Fruit fly (Drosophila melanogaster) whole organism, embryonic: ENCODE data around the gene CG12448.

ENCODE experiments used
- CG1792 ChIP-seq: fragments of 200-800 bp; sonication (Bioruptor generic); optimal IDR thresholded peaks from 2 replicates; lab custom pipeline; 2016; ENCODE audit warnings: missing biosample characterization, missing genetic modification characterization
- D19B ChIP-seq: fragments of 200-800 bp; sonication (Bioruptor generic); optimal IDR thresholded peaks from 2 replicates; lab custom pipeline; 2017; ENCODE audit warnings: missing biosample characterization, mild to moderate bottlenecking, missing genetic modification characterization
- Dll ChIP-seq: fragments of 200-800 bp; sonication (Bioruptor generic); IDR thresholded peaks from 4 replicates; pipeline ENCODE4 v1.3.6; 2022; ENCODE audit warnings: missing biosample characterization, missing genetic modification characterization; ENCODE audit not compliant: partially characterized antibody
- HmgZ ChIP-seq: fragments of 200-800 bp; sonication (Bioruptor generic); optimal IDR thresholded peaks from 2 replicates; lab custom pipeline; 2018; ENCODE audit warnings: missing biosample characterization, mild to moderate bottlenecking, missing genetic modification characterization
- Hr39 ChIP-seq: fragments of >200 bp; optimal IDR thresholded peaks from 2 replicates; lab custom pipeline; 2017
- Hr78 ChIP-seq, 2 experiments: fragments of 200-800 bp in 1 of 2; fragments of >200 bp in 1 of 2; sonication (Bioruptor generic) in 1 of 2; optimal IDR thresholded peaks; 2 replicates each; lab custom pipeline; 2017 to 2019; ENCODE audit warnings: missing biosample characterization in 2 of 2, missing genetic modification characterization in 2 of 2, mild to moderate bottlenecking in 1 of 2, moderate library complexity in 1 of 2
- Lim3 ChIP-seq: fragments of 200-800 bp; sonication (Bioruptor generic); IDR thresholded peaks from 2 replicates; pipeline ENCODE4 v1.3.6; 2022; ENCODE audit warnings: missing biosample characterization, missing genetic modification characterization
- NfI ChIP-seq: fragments of 200-800 bp; sonication (Bioruptor generic); optimal IDR thresholded peaks from 3 replicates; lab custom pipeline; 2018; ENCODE audit warnings: missing biosample characterization, mild to moderate bottlenecking, missing genetic modification characterization, moderate library complexity
- amos ChIP-seq: fragments of 200-800 bp; sonication (Bioruptor generic); IDR thresholded peaks from 2 replicates; pipeline ENCODE4 v1.3.6; 2022; ENCODE audit warnings: missing biosample characterization, missing genetic modification characterization; ENCODE audit not compliant: partially characterized antibody
- h ChIP-seq: fragments of >200 bp; optimal IDR thresholded peaks from 2 replicates; lab custom pipeline; 2017
- sisA ChIP-seq: fragments of 200-800 bp; sonication (Bioruptor generic); IDR thresholded peaks from 2 replicates; pipeline ENCODE4 v1.3.6; 2022; ENCODE audit warnings: missing biosample characterization, missing genetic modification characterization
- zf30C ChIP-seq: fragments of 200-800 bp; sonication (Bioruptor generic); optimal IDR thresholded peaks from 3 replicates; lab custom pipeline; 2018; ENCODE audit warnings: missing biosample characterization, mild to moderate bottlenecking, missing genetic modification characterization

- TF ChIP-seq Hr39 (no peak), h (no peak), Dll (no peak), CG1792 (no peak), D19B (no peak), Hr78 (GFP tag; optimal IDR thresholded peaks at IDR 0.05; lab: Kevin White, UChicago) (no peak), sisA (GFP tag; lab: Robert Waterston, UW) (no peak), amos (GFP tag; lab: Robert Waterston, UW) (no peak), NfI (GFP tag; lab: Kevin White, UChicago) (no peak), HmgZ (tag; lab: Kevin White, UChicago) (no peak), zf30C (GFP tag; lab: Kevin White, UChicago) (no peak), Lim3 (GFP tag; lab: Robert Waterston, UW) (no peak)
Observed at dm6 chr2L:15923095-15923494, 18.1 kb upstream of the CG12448 start, which contains the start of gene CG4793.
